Fruit fly (Drosophila melanogaster) whole organism, wandering third instar larva: Measurements from ENCODE around the gene CG13068.

ENCODE experiments used
- Abd-B ChIP-seq: fragments of >200 bp; optimal IDR thresholded peaks from 2 replicates; lab custom pipeline; 2017; ENCODE audit warnings: missing biosample characterization, missing genetic modification characterization
- CG9705 ChIP-seq: fragments of 200-800 bp; sonication (Bioruptor generic); optimal IDR thresholded peaks from 2 replicates; lab custom pipeline; 2018; ENCODE audit warnings: missing biosample characterization, mild to moderate bottlenecking, missing genetic modification characterization
- CrebA ChIP-seq: fragments of 200-800 bp; sonication (Bioruptor generic); optimal IDR thresholded peaks from 2 replicates; lab custom pipeline; 2016; ENCODE audit warnings: missing biosample characterization, mild to moderate bottlenecking, missing genetic modification characterization, borderline replicate concordance
- Hr78 ChIP-seq: fragments of >200 bp; optimal IDR thresholded peaks from 2 replicates; lab custom pipeline; 2017; ENCODE audit warnings: missing biosample characterization, missing genetic modification characterization
- br ChIP-seq: fragments of 200-800 bp; sonication (Bioruptor generic); optimal IDR thresholded peaks from 2 replicates; lab custom pipeline; 2016; ENCODE audit warnings: missing biosample characterization, missing genetic modification characterization
- fru ChIP-seq: fragments of 200-800 bp; sonication (Bioruptor generic); optimal IDR thresholded peaks from 3 replicates; lab custom pipeline; 2016; ENCODE audit warnings: missing biosample characterization, mild to moderate bottlenecking, missing genetic modification characterization
- pan ChIP-seq: fragments of >200 bp; optimal IDR thresholded peaks from 2 replicates; lab custom pipeline; 2017
- psq ChIP-seq: fragments of 200-800 bp; sonication (Bioruptor generic); optimal IDR thresholded peaks from 3 replicates; lab custom pipeline; 2017; ENCODE audit warnings: missing biosample characterization, mild to moderate bottlenecking, missing genetic modification characterization, moderate library complexity
- usp ChIP-seq: fragments of >200 bp; optimal IDR thresholded peaks from 2 replicates; lab custom pipeline; 2017; ENCODE audit warnings: missing biosample characterization, missing genetic modification characterization

- TF ChIP-seq CG9705: no peak
- TF ChIP-seq pan: no peak
- TF ChIP-seq br (GFP tag; lab: Kevin White, UChicago): no peak
- TF ChIP-seq psq (GFP tag; lab: Kevin White, UChicago): no peak
- TF ChIP-seq Hr78 (GFP tag; lab: Kevin White, UChicago): no peak
- TF ChIP-seq CrebA (GFP tag; lab: Kevin White, UChicago): no peak
- TF ChIP-seq usp (GFP tag; lab: Kevin White, UChicago): no peak
- no peak for TF ChIP-seq Abd-B (GFP tag; lab: Kevin White, UChicago)
- TF ChIP-seq fru (GFP tag; lab: Kevin White, UChicago): no peak
Measured at dm6 chr3L:16319399-16319906, 50.3 kb downstream of the CG13068 start, which contains the start of the genes CG13041 and CG13060.
